Worm (Caenorhabditis elegans): ENCODE results near the gene F14H8.8.

DNA sequence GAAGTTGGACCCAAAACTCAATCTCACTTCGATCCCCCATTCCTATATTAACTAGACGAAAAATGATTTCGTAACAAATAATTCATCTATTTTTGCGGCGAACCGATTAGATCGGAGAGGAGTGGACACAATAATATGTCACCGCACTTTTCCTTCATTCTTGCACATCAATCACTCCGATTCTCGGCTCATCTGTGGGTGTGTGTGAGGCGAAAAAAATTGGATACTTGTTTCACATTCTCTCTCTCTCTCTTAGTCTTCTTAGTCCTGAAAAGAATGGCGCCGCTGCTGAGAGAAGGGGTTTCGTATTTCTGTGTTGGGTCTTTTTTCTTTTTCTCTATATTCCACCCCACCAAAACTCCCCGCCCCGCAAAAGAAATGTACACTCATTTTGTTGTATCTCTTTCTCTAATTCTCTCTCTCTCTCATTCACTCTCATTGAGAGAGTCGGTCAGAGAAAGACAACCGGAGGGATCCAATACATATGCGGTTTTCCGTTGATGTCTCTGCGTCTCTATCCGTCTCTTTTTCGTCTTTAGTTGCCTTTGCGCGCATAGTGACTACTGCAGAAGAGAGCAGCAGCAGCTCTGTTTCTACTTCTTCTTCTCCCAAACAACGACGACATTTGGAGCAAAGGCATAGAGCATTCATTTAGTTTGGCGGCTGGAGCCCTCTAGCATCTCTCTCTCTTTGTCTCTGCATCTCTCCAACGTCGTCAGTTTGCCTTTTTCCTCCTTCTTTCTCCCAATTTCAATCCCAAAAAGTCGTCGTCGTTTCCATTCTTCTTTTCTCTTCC is 41.9 kb downstream of the F14H8.8 start, which contains the start of gene unc-76:
- TF ChIP-seq W03F9.2 (tag; optimal IDR thresholded peaks at IDR 0.05) (no peak), dao-5 (tag; optimal IDR thresholded peaks at IDR 0.05) (no peak)
